Worm (Caenorhabditis elegans): ENCODE results near the gene cest-12.

Gene cest-12

ce11 chrIII:12130052-12130451 lies 22.7 kb upstream of the cest-12 start, which contains the start of gene Y75B8A.6:
Gene Y75B8A.6, minus strand, starts transcription at chrIII:12130343.
- TF ChIP-seq sea-1 (GFP tag; conservative IDR thresholded peaks at IDR 0.05) (no peak), B0310.2 (tag; optimal IDR thresholded peaks at IDR 0.05) (no peak), ets-7 (tag; optimal IDR thresholded peaks at IDR 0.05) (no peak), tbx-11 (GFP tag; IDR thresholded peaks at IDR 0.05) (no peak), hmbx-1 (tag; optimal IDR thresholded peaks at IDR 0.05) (no peak), flt-1 (GFP tag; IDR thresholded peaks at IDR 0.05) (no peak), tbx-37 (GFP tag; conservative IDR thresholded peaks at IDR 0.05) (no peak)

ce11 chrIII:12124392-12124791 lies 17.1 kb upstream of the cest-12 start:
- 0 out of 2 replicates have a peak, but pooled peaks have one; percentile 5 for TF ChIP-seq tbx-11 (GFP tag; IDR thresholded peaks at IDR 0.05)
- no peak for TF ChIP-seq ama-1 (optimal IDR thresholded peaks at IDR 0.05)
- peak; percentile 68 for TF ChIP-seq ceh-36 (tag; optimal IDR thresholded peaks at IDR 0.05)
- no peak for TF ChIP-seq aly-1 (tag; optimal IDR thresholded peaks at IDR 0.05)

- TF ChIP-seq pes-1 (GFP tag; IDR thresholded peaks at IDR 0.05) (no peak), flt-1 (GFP tag; IDR thresholded peaks at IDR 0.05) (no peak), ceh-13 (GFP tag; optimal IDR thresholded peaks at IDR 0.05) (no peak), hnd-1 (tag; optimal IDR thresholded peaks at IDR 0.05) (no peak), tbx-11 (GFP tag; IDR thresholded peaks at IDR 0.05) (no peak), ceh-36 (tag; optimal IDR thresholded peaks at IDR 0.05) (no peak), tra-4 (tag; optimal IDR thresholded peaks at IDR 0.05) (no peak), tbx-37 (GFP tag; conservative IDR thresholded peaks at IDR 0.05) (no peak)
Observed at ce11 chrIII:12123427-12123826, 16.1 kb upstream of the cest-12 start.

ce11 chrIII:12121177-12121576 lies 13.8 kb upstream of the cest-12 start:
- no peak for TF ChIP-seq ama-1 (optimal IDR thresholded peaks at IDR 0.05)
- TF ChIP-seq pes-1 (GFP tag; IDR thresholded peaks at IDR 0.05): no peak
- no peak for TF ChIP-seq hnd-1 (tag; optimal IDR thresholded peaks at IDR 0.05)
- TF ChIP-seq B0310.2 (tag; optimal IDR thresholded peaks at IDR 0.05): no peak
- TF ChIP-seq tra-4 (tag; optimal IDR thresholded peaks at IDR 0.05): no peak
- TF ChIP-seq hmbx-1 (tag; optimal IDR thresholded peaks at IDR 0.05): no peak
- TF ChIP-seq tbx-37 (GFP tag; conservative IDR thresholded peaks at IDR 0.05): no peak
- no peak for TF ChIP-seq sea-1 (GFP tag; conservative IDR thresholded peaks at IDR 0.05)
- TF ChIP-seq ceh-36 (tag; optimal IDR thresholded peaks at IDR 0.05): no peak

- TF ChIP-seq tra-4 (tag; optimal IDR thresholded peaks at IDR 0.05): no peak
- TF ChIP-seq B0310.2 (tag; optimal IDR thresholded peaks at IDR 0.05): no peak
- no peak for TF ChIP-seq hmbx-1 (tag; optimal IDR thresholded peaks at IDR 0.05)
- no peak for TF ChIP-seq F13C5.2 (tag; optimal IDR thresholded peaks at IDR 0.05)
- no peak for TF ChIP-seq hmg-4 (GFP tag; optimal IDR thresholded peaks at IDR 0.05)
- no peak for TF ChIP-seq ceh-36 (tag; optimal IDR thresholded peaks at IDR 0.05)
- no peak for TF ChIP-seq ets-7 (tag; optimal IDR thresholded peaks at IDR 0.05)
- no peak for TF ChIP-seq sea-1 (GFP tag; conservative IDR thresholded peaks at IDR 0.05)
- TF ChIP-seq tbx-11 (GFP tag; IDR thresholded peaks at IDR 0.05): no peak
- TF ChIP-seq ceh-13 (GFP tag; optimal IDR thresholded peaks at IDR 0.05): no peak
- no peak for TF ChIP-seq hnd-1 (tag; optimal IDR thresholded peaks at IDR 0.05)
- TF ChIP-seq tbx-37 (GFP tag; conservative IDR thresholded peaks at IDR 0.05): no peak
Observed at ce11 chrIII:12119625-12120024, 12.3 kb upstream of the cest-12 start.

ce11 chrIII:12118381-12118780 lies 11.0 kb upstream of the cest-12 start, which contains the start of gene lron-12:
Gene lron-12, minus strand, starts transcription at chrIII:12118481.
- TF ChIP-seq ama-1 (optimal IDR thresholded peaks at IDR 0.05): no peak
- TF ChIP-seq pes-1 (GFP tag; IDR thresholded peaks at IDR 0.05): no peak
- TF ChIP-seq hmg-4 (GFP tag; optimal IDR thresholded peaks at IDR 0.05): no peak
- no peak for TF ChIP-seq hnd-1 (tag; optimal IDR thresholded peaks at IDR 0.05)
- no peak for TF ChIP-seq F13C5.2 (tag; optimal IDR thresholded peaks at IDR 0.05)
- no peak for TF ChIP-seq tbx-37 (GFP tag; conservative IDR thresholded peaks at IDR 0.05)
- no peak for TF ChIP-seq tra-4 (tag; optimal IDR thresholded peaks at IDR 0.05)
- TF ChIP-seq ceh-36 (tag; optimal IDR thresholded peaks at IDR 0.05): no peak
- TF ChIP-seq B0310.2 (tag; optimal IDR thresholded peaks at IDR 0.05): no peak
- no peak for TF ChIP-seq ets-7 (tag; optimal IDR thresholded peaks at IDR 0.05)
- no peak for TF ChIP-seq scrt-1 (GFP tag; IDR thresholded peaks at IDR 0.05)
- TF ChIP-seq flt-1 (GFP tag; IDR thresholded peaks at IDR 0.05): no peak
- TF ChIP-seq sea-1 (GFP tag; conservative IDR thresholded peaks at IDR 0.05): no peak
- TF ChIP-seq ceh-13 (GFP tag; optimal IDR thresholded peaks at IDR 0.05): no peak
- no peak for TF ChIP-seq hmbx-1 (tag; optimal IDR thresholded peaks at IDR 0.05)
- TF ChIP-seq tbx-11 (GFP tag; IDR thresholded peaks at IDR 0.05): no peak
- no peak for TF ChIP-seq aly-1 (tag; optimal IDR thresholded peaks at IDR 0.05)

- no peak for TF ChIP-seq F13C5.2 (tag; optimal IDR thresholded peaks at IDR 0.05)
- no peak for TF ChIP-seq aly-1 (tag; optimal IDR thresholded peaks at IDR 0.05)
- no peak for TF ChIP-seq ets-7 (tag; optimal IDR thresholded peaks at IDR 0.05)
- no peak for TF ChIP-seq ceh-13 (GFP tag; optimal IDR thresholded peaks at IDR 0.05)
- TF ChIP-seq tbx-37 (GFP tag; conservative IDR thresholded peaks at IDR 0.05): no peak
- TF ChIP-seq B0310.2 (tag; optimal IDR thresholded peaks at IDR 0.05): no peak
Observed at ce11 chrIII:12094158-12094856, 13.0 kb downstream of the cest-12 start.

- no peak for TF ChIP-seq ama-1 (optimal IDR thresholded peaks at IDR 0.05)
Observed at ce11 chrIII:12092595-12092994, 14.7 kb downstream of the cest-12 start.

Measured in whole organism, early embryonic.